Fruit fly (Drosophila melanogaster) whole organism, embryonic: ENCODE data around the gene Sfxn2.

ENCODE experiments used
- Asciz ChIP-seq: fragments of 200-800 bp; sonication (Bioruptor generic); optimal IDR thresholded peaks from 2 replicates; lab custom pipeline; 2017; ENCODE audit warnings: missing biosample characterization, mild to moderate bottlenecking, missing genetic modification characterization, missing genetic modification reagents
- CG11696 ChIP-seq: fragments of 200-800 bp; sonication (Bioruptor generic); IDR thresholded peaks from 2 replicates; pipeline ENCODE4 v1.3.6; 2022; ENCODE audit warnings: missing biosample characterization, missing genetic modification characterization
- CG13123 ChIP-seq: fragments of 200-800 bp; sonication (Bioruptor generic); optimal IDR thresholded peaks from 2 replicates; lab custom pipeline; 2016; ENCODE audit warnings: missing biosample characterization, missing genetic modification characterization
- CG13624 ChIP-seq: fragments of 200-800 bp; sonication (Bioruptor generic); optimal IDR thresholded peaks from 2 replicates; lab custom pipeline; 2016; ENCODE audit warnings: missing biosample characterization, missing genetic modification characterization
- CG14667 ChIP-seq: fragments of 200-800 bp; sonication (Bioruptor generic); IDR thresholded peaks from 2 replicates; pipeline ENCODE4 v1.3.6; 2022; ENCODE audit warnings: missing biosample characterization, missing genetic modification characterization
- CG15696 ChIP-seq: fragments of 200-800 bp; sonication (Bioruptor generic); optimal IDR thresholded peaks from 2 replicates; lab custom pipeline; 2019; ENCODE audit warnings: missing biosample characterization, mild to moderate bottlenecking, missing genetic modification characterization, moderate library complexity
- CG17385 ChIP-seq: fragments of 200-800 bp; sonication (Bioruptor generic); optimal IDR thresholded peaks from 3 replicates; lab custom pipeline; 2018; ENCODE audit warnings: missing biosample characterization, mild to moderate bottlenecking, missing genetic modification characterization
- CG1792 ChIP-seq: fragments of 200-800 bp; sonication (Bioruptor generic); optimal IDR thresholded peaks from 2 replicates; lab custom pipeline; 2016; ENCODE audit warnings: missing biosample characterization, missing genetic modification characterization
- CG1832 ChIP-seq: fragments of 200-800 bp; sonication (Bioruptor generic); optimal IDR thresholded peaks from 2 replicates; lab custom pipeline; 2017; ENCODE audit warnings: missing biosample characterization, mild to moderate bottlenecking, missing genetic modification characterization, inconsistent platforms
- CG2712 ChIP-seq: fragments of 200-800 bp; optimal IDR thresholded peaks from 3 replicates; lab custom pipeline; 2019; ENCODE audit warnings: missing biosample characterization, mild to moderate bottlenecking, missing genetic modification characterization, moderate library complexity
- CG2875 ChIP-seq: fragments of 200-800 bp; sonication (Bioruptor generic); optimal IDR thresholded peaks from 2 replicates; lab custom pipeline; 2017; ENCODE audit warnings: missing biosample characterization, mild to moderate bottlenecking, missing genetic modification characterization, missing genetic modification reagents
- CG3847 ChIP-seq: fragments of 200-800 bp; sonication (Bioruptor generic); IDR thresholded peaks from 2 replicates; pipeline ENCODE4 v1.3.6; 2022; ENCODE audit warnings: missing biosample characterization, missing genetic modification characterization
- CG4617 ChIP-seq: fragments of 200-800 bp; sonication (Bioruptor generic); optimal IDR thresholded peaks from 3 replicates; lab custom pipeline; 2016; ENCODE audit warnings: missing biosample characterization, missing genetic modification characterization, borderline replicate concordance
- CG8388 ChIP-seq: fragments of 200-800 bp; sonication (Bioruptor generic); optimal IDR thresholded peaks from 2 replicates; lab custom pipeline; 2019; ENCODE audit warnings: missing biosample characterization, mild to moderate bottlenecking, missing genetic modification characterization, moderate library complexity
- CG8765 ChIP-seq: fragments of 200-800 bp; sonication (Bioruptor generic); IDR thresholded peaks from 2 replicates; pipeline ENCODE4 v1.3.6; 2022; ENCODE audit warnings: missing biosample characterization, missing genetic modification characterization
- D19B ChIP-seq: fragments of 200-800 bp; sonication (Bioruptor generic); optimal IDR thresholded peaks from 2 replicates; lab custom pipeline; 2017; ENCODE audit warnings: missing biosample characterization, mild to moderate bottlenecking, missing genetic modification characterization
- Deaf1 ChIP-seq: fragments of 200-800 bp; optimal IDR thresholded peaks from 3 replicates; lab custom pipeline; 2019; ENCODE audit warnings: missing biosample characterization, mild to moderate bottlenecking, missing genetic modification characterization, moderate library complexity
- HLHmδ ChIP-seq: fragments of 200-800 bp; sonication (Bioruptor generic); optimal IDR thresholded peaks from 2 replicates; lab custom pipeline; 2018; ENCODE audit warnings: missing biosample characterization, mild to moderate bottlenecking, missing genetic modification characterization, moderate library complexity
- Kr ChIP-seq: fragments of 200-800 bp; sonication (Bioruptor generic); optimal IDR thresholded peaks from 2 replicates; lab custom pipeline; 2017; ENCODE audit warnings: missing biosample characterization, mild to moderate bottlenecking, missing genetic modification characterization
- MTF-1 ChIP-seq: fragments of 200-800 bp; sonication (Bioruptor generic); optimal IDR thresholded peaks from 2 replicates; lab custom pipeline; 2018; ENCODE audit warnings: missing biosample characterization, mild to moderate bottlenecking, missing genetic modification characterization, borderline replicate concordance
- Max ChIP-seq: fragments of 200-800 bp; sonication (Bioruptor generic); optimal IDR thresholded peaks from 2 replicates; lab custom pipeline; 2016; ENCODE audit warnings: missing biosample characterization, mild to moderate bottlenecking, missing genetic modification characterization
- NC2α ChIP-seq: fragments of 200-800 bp; sonication (Bioruptor generic); optimal IDR thresholded peaks from 2 replicates; lab custom pipeline; 2016; ENCODE audit warnings: missing biosample characterization, missing genetic modification characterization
- Nf-YB ChIP-seq: fragments of 200-800 bp; sonication (Bioruptor generic); optimal IDR thresholded peaks from 3 replicates; lab custom pipeline; 2019; ENCODE audit warnings: missing biosample characterization, mild to moderate bottlenecking, missing genetic modification characterization, moderate library complexity
- PHDP ChIP-seq: fragments of 200-800 bp; sonication (Bioruptor generic); optimal IDR thresholded peaks from 3 replicates; lab custom pipeline; 2018; ENCODE audit warnings: missing biosample characterization, mild to moderate bottlenecking, missing genetic modification characterization, moderate library complexity
- Pdp1 ChIP-seq, 2 experiments: fragments of 200-800 bp; sonication (Bioruptor generic); optimal IDR thresholded peaks; 3 replicates each; lab custom pipeline; 2016; ENCODE audit warnings: missing biosample characterization in 2 of 2, missing genetic modification characterization in 2 of 2, mild to moderate bottlenecking in 1 of 2, moderate library complexity in 1 of 2
- Sox100B ChIP-seq: fragments of 200-800 bp; sonication (Bioruptor generic); optimal IDR thresholded peaks from 3 replicates; lab custom pipeline; 2018; ENCODE audit warnings: missing biosample characterization, mild to moderate bottlenecking, missing genetic modification characterization
- Taf1 ChIP-seq: fragments of 200-800 bp; sonication (Bioruptor generic); IDR thresholded peaks from 2 replicates; pipeline ENCODE4 v1.3.6; 2022; ENCODE audit warnings: missing biosample characterization, missing genetic modification characterization
- bbx ChIP-seq: fragments of 200-800 bp; sonication (Bioruptor generic); IDR thresholded peaks from 2 replicates; pipeline ENCODE4 v1.3.6; 2022; ENCODE audit warnings: missing biosample characterization, missing genetic modification characterization; ENCODE audit not compliant: partially characterized antibody
- cad ChIP-seq: fragments of >200 bp; optimal IDR thresholded peaks from 2 replicates; lab custom pipeline; 2017; ENCODE audit warnings: missing biosample characterization, missing genetic modification characterization
- cg ChIP-seq: fragments of 200-800 bp; sonication (Bioruptor generic); optimal IDR thresholded peaks from 3 replicates; lab custom pipeline; 2019; ENCODE audit warnings: missing biosample characterization, mild to moderate bottlenecking, missing genetic modification characterization, moderate library complexity
- chif ChIP-seq, 2 experiments: fragments of 200-800 bp; sonication (Bioruptor generic); optimal IDR thresholded peaks; 3 replicates each; lab custom pipeline; 2016; ENCODE audit warnings: missing biosample characterization in 2 of 2, missing genetic modification characterization in 2 of 2
- chm ChIP-seq: fragments of 200-800 bp; sonication (Bioruptor generic); IDR thresholded peaks from 2 replicates; pipeline ENCODE4 v1.3.6; 2022; ENCODE audit warnings: missing biosample characterization, missing genetic modification characterization
- cwo ChIP-seq: fragments of 200-800 bp; sonication (Bioruptor generic); optimal IDR thresholded peaks from 3 replicates; lab custom pipeline; 2017; ENCODE audit warnings: missing biosample characterization, missing genetic modification characterization, mild to moderate bottlenecking, moderate library complexity, missing genetic modification reagents
- disco-r ChIP-seq: fragments of 200-800 bp; sonication (Bioruptor generic); optimal IDR thresholded peaks from 2 replicates; lab custom pipeline; 2016; ENCODE audit warnings: missing biosample characterization, missing genetic modification characterization
- eve ChIP-seq, 2 experiments: fragments of >200 bp; optimal IDR thresholded peaks; 2 replicates each; lab custom pipeline; 2017; ENCODE audit warnings: missing biosample characterization in 2 of 2, missing genetic modification characterization in 2 of 2
- fu2 ChIP-seq: fragments of 200-800 bp; sonication (Bioruptor generic); optimal IDR thresholded peaks from 2 replicates; lab custom pipeline; 2016; ENCODE audit warnings: missing biosample characterization, missing genetic modification characterization
- gfzf ChIP-seq: fragments of 200-800 bp; sonication (Bioruptor generic); optimal IDR thresholded peaks from 2 replicates; lab custom pipeline; 2016; ENCODE audit warnings: missing biosample characterization, mild to moderate bottlenecking, missing genetic modification characterization, moderate library complexity
- insv ChIP-seq, 2 experiments: fragments of 200-800 bp; sonication (Bioruptor generic); optimal IDR thresholded peaks; 3 replicates each; lab custom pipeline; 2016 to 2018; ENCODE audit warnings: missing biosample characterization in 2 of 2, missing genetic modification characterization in 2 of 2
- kay ChIP-seq: fragments of 200-800 bp; sonication (Bioruptor generic); optimal IDR thresholded peaks from 2 replicates; lab custom pipeline; 2016; ENCODE audit warnings: missing biosample characterization, missing genetic modification characterization
- ken ChIP-seq: fragments of 200-800 bp; sonication (Bioruptor generic); IDR thresholded peaks from 3 replicates; pipeline ENCODE4 v1.3.6; 2022; ENCODE audit warnings: missing biosample characterization, missing genetic modification characterization
- maf-S ChIP-seq: fragments of 200-800 bp; sonication (Bioruptor generic); optimal IDR thresholded peaks from 2 replicates; lab custom pipeline; 2016; ENCODE audit warnings: missing biosample characterization, missing genetic modification characterization
- nom ChIP-seq: fragments of 200-800 bp; sonication (Bioruptor generic); optimal IDR thresholded peaks from 2 replicates; lab custom pipeline; 2017; ENCODE audit warnings: missing biosample characterization, missing genetic modification characterization, mild to moderate bottlenecking, moderate library complexity, missing genetic modification reagents
- pho ChIP-seq: fragments of 200-800 bp; sonication (Bioruptor generic); optimal IDR thresholded peaks from 2 replicates; lab custom pipeline; 2016; ENCODE audit warnings: missing biosample characterization, missing genetic modification characterization
- psq ChIP-seq: fragments of 200-800 bp; sonication (Bioruptor generic); optimal IDR thresholded peaks from 2 replicates; lab custom pipeline; 2017; ENCODE audit warnings: missing biosample characterization, missing genetic modification characterization
- ranshi ChIP-seq: fragments of 200-800 bp; sonication (Bioruptor generic); IDR thresholded peaks from 2 replicates; pipeline ENCODE4 v1.3.6; 2022; ENCODE audit warnings: missing biosample characterization, missing genetic modification characterization
- repo ChIP-seq: fragments of 200-800 bp; sonication (Bioruptor generic); optimal IDR thresholded peaks from 2 replicates; lab custom pipeline; 2016; ENCODE audit warnings: missing biosample characterization, missing genetic modification characterization
- run ChIP-seq: fragments of 200-800 bp; sonication (Bioruptor generic); optimal IDR thresholded peaks from 3 replicates; lab custom pipeline; 2018; ENCODE audit warnings: missing biosample characterization, mild to moderate bottlenecking, missing genetic modification characterization
- ssp ChIP-seq: fragments of 200-800 bp; sonication (Bioruptor generic); IDR thresholded peaks from 2 replicates; pipeline ENCODE4 v1.3.6; 2022; ENCODE audit warnings: missing biosample characterization, missing genetic modification characterization
- usp ChIP-seq: fragments of >200 bp; optimal IDR thresholded peaks from 2 replicates; lab custom pipeline; 2017; ENCODE audit warnings: missing biosample characterization, missing genetic modification characterization
- vvl ChIP-seq: fragments of 200-800 bp; sonication (Bioruptor generic); IDR thresholded peaks from 2 replicates; pipeline ENCODE4 v1.3.6; 2022; ENCODE audit warnings: missing biosample characterization, missing genetic modification characterization
- yki ChIP-seq: fragments of >200 bp; optimal IDR thresholded peaks from 3 replicates; lab custom pipeline; 2018

Gene Sfxn2

dm6 chr3L:19041665-19042385, 21.1 kb upstream of the Sfxn2 start (continued):
- TF ChIP-seq ken (GFP tag; lab: Robert Waterston, UW) (no peak), CG13624 (GFP tag; lab: Kevin White, UChicago) (no peak), gfzf (GFP tag; lab: Kevin White, UChicago) (no peak), HLHmδ (GFP tag; lab: Kevin White, UChicago) (no peak), Max (GFP tag; lab: Kevin White, UChicago) (no peak), D19B (no peak), NC2α (GFP tag; lab: Kevin White, UChicago) (no peak), CG11696 (GFP tag; lab: Robert Waterston, UW) (no peak), CG15696 (no peak), MTF-1 (GFP tag; lab: Kevin White, UChicago) (no peak), pho (GFP tag; lab: Kevin White, UChicago) (no peak), CG8765 (GFP tag; lab: Robert Waterston, UW) (no peak), usp (no peak), disco-r (GFP tag; lab: Kevin White, UChicago) (no peak), PHDP (tag; lab: Kevin White, UChicago) (peak; percentile 23), CG17385 (GFP tag; lab: Kevin White, UChicago) (no peak), psq (GFP tag; lab: Kevin White, UChicago) (no peak), ssp (GFP tag; lab: Robert Waterston, UW) (no peak), eve (GFP tag; optimal IDR thresholded peaks at IDR 0.05; lab: Kevin White, UChicago) (peak in 1 of 2 experiments; percentile 74), Pdp1 (GFP tag; optimal IDR thresholded peaks at IDR 0.05; lab: Kevin White, UChicago) (no peak), bbx (GFP tag; lab: Robert Waterston, UW) (peak; percentile 29; the same call in 1 of the 2 replicates), chm (GFP tag; lab: Robert Waterston, UW) (no peak), Taf1 (GFP tag; lab: Robert Waterston, UW) (no peak), Sox100B (GFP tag; lab: Kevin White, UChicago) (peak; percentile 59), CG1792 (no peak), cad (GFP tag; lab: Kevin White, UChicago) (no peak), repo (GFP tag; lab: Kevin White, UChicago) (no peak), CG4617 (GFP tag; lab: Kevin White, UChicago) (no peak), CG8388 (GFP tag; lab: Kevin White, UChicago) (peak; percentile 2), maf-S (no peak), Asciz (GFP tag; lab: Kevin White, UChicago) (no peak), cg (GFP tag; lab: Kevin White, UChicago) (no peak), Deaf1 (tag; lab: Kevin White, UChicago) (no peak), nom (GFP tag; lab: Kevin White, UChicago) (peak; percentile 54), vvl (GFP tag; lab: Robert Waterston, UW) (no peak), Nf-YB (GFP tag; lab: Kevin White, UChicago) (no peak), CG14667 (GFP tag; lab: Robert Waterston, UW) (no peak), CG3847 (GFP tag; lab: Robert Waterston, UW) (no peak), CG2712 (peak; percentile 53), Kr (GFP tag; lab: Kevin White, UChicago) (no peak), yki (lab: Kevin White, UChicago) (no peak), CG2875 (GFP tag; lab: Kevin White, UChicago) (peak; percentile 47), CG1832 (no peak), kay (no peak), CG13123 (no peak), cwo (no peak), fu2 (GFP tag; lab: Kevin White, UChicago) (no peak), insv (GFP tag; optimal IDR thresholded peaks at IDR 0.05; lab: Kevin White, UChicago) (no peak), run (no peak), chif (GFP tag; optimal IDR thresholded peaks at IDR 0.05; lab: Kevin White, UChicago) (no peak), ranshi (no peak)
